Fruit fly (Drosophila melanogaster) whole organism, prepupa: ENCODE measurements around the gene CG11811.

Experiments used
- Blimp-1 ChIP-seq: fragments of 200-800 bp; sonication (Bioruptor generic); optimal IDR thresholded peaks from 3 replicates; lab custom pipeline; 2017; ENCODE audit warnings: missing biosample characterization, missing genetic modification characterization, mild to moderate bottlenecking, moderate library complexity, missing genetic modification reagents
- CG10631 ChIP-seq: fragments of 200-800 bp; sonication (Bioruptor generic); optimal IDR thresholded peaks from 2 replicates; lab custom pipeline; 2016; ENCODE audit warnings: missing biosample characterization, missing genetic modification characterization
- CG10669 ChIP-seq: fragments of 200-800 bp; sonication (Bioruptor generic); optimal IDR thresholded peaks from 3 replicates; lab custom pipeline; 2018; ENCODE audit warnings: missing biosample characterization, mild to moderate bottlenecking, missing genetic modification characterization, moderate library complexity
- CG11902 ChIP-seq: fragments of 200-800 bp; sonication (Bioruptor generic); optimal IDR thresholded peaks from 3 replicates; lab custom pipeline; 2016; ENCODE audit warnings: missing biosample characterization, missing genetic modification characterization
- CG15336 ChIP-seq: fragments of 200-800 bp; sonication (Bioruptor generic); IDR thresholded peaks from 2 replicates; pipeline ENCODE4 v1.3.6; 2022; ENCODE audit warnings: missing biosample characterization, missing genetic modification characterization
- CG1621 ChIP-seq: fragments of 200-800 bp; sonication (Bioruptor generic); optimal IDR thresholded peaks from 3 replicates; lab custom pipeline; 2018; ENCODE audit warnings: missing biosample characterization, mild to moderate bottlenecking, missing genetic modification characterization
- CG3032 ChIP-seq: fragments of 200-800 bp; optimal IDR thresholded peaks from 2 replicates; lab custom pipeline; 2019; ENCODE audit warnings: missing biosample characterization, mild to moderate bottlenecking, missing genetic modification characterization, moderate library complexity
- CG31627 ChIP-seq: fragments of 200-800 bp; sonication (Bioruptor generic); optimal IDR thresholded peaks from 3 replicates; lab custom pipeline; 2016; ENCODE audit warnings: missing biosample characterization, missing genetic modification characterization
- CG32006 ChIP-seq: fragments of 200-800 bp; sonication (Bioruptor generic); optimal IDR thresholded peaks from 3 replicates; lab custom pipeline; 2017; ENCODE audit warnings: missing biosample characterization, mild to moderate bottlenecking, missing genetic modification characterization
- CG34406 ChIP-seq: fragments of 200-800 bp; sonication (Bioruptor generic); optimal IDR thresholded peaks from 3 replicates; lab custom pipeline; 2016; ENCODE audit warnings: missing biosample characterization, missing genetic modification characterization
- CG4318 ChIP-seq: fragments of 200-800 bp; sonication (Bioruptor generic); optimal IDR thresholded peaks from 3 replicates; lab custom pipeline; 2017; ENCODE audit warnings: missing biosample characterization, mild to moderate bottlenecking, missing genetic modification characterization
- CG6163 ChIP-seq: fragments of 200-800 bp; sonication (Bioruptor generic); IDR thresholded peaks from 3 replicates; pipeline ENCODE4 v1.3.6; 2022; ENCODE audit warnings: missing biosample characterization, missing genetic modification characterization
- CG6276 ChIP-seq: fragments of 200-800 bp; sonication (Bioruptor generic); optimal IDR thresholded peaks from 2 replicates; lab custom pipeline; 2017; ENCODE audit warnings: missing biosample characterization, mild to moderate bottlenecking, missing genetic modification characterization
- CG6854 ChIP-seq: fragments of 200-800 bp; sonication (Bioruptor generic); optimal IDR thresholded peaks from 2 replicates; lab custom pipeline; 2017; ENCODE audit warnings: missing biosample characterization, mild to moderate bottlenecking, missing genetic modification characterization
- CG7368 ChIP-seq: fragments of 200-800 bp; sonication (Bioruptor generic); optimal IDR thresholded peaks from 3 replicates; lab custom pipeline; 2016; ENCODE audit warnings: missing biosample characterization, missing genetic modification characterization
- CG8119 ChIP-seq: fragments of 200-800 bp; sonication (Bioruptor generic); IDR thresholded peaks from 3 replicates; pipeline ENCODE4 v1.3.6; 2022; ENCODE audit warnings: missing biosample characterization, missing genetic modification characterization
- CG8632 ChIP-seq: fragments of 200-800 bp; sonication (Bioruptor generic); optimal IDR thresholded peaks from 3 replicates; lab custom pipeline; 2016; ENCODE audit warnings: missing biosample characterization, missing genetic modification characterization
- CG9139 ChIP-seq: fragments of 200-800 bp; sonication (Bioruptor generic); optimal IDR thresholded peaks from 3 replicates; lab custom pipeline; 2017; ENCODE audit warnings: missing biosample characterization, mild to moderate bottlenecking, missing genetic modification characterization
- Eip75B ChIP-seq: fragments of 200-800 bp; sonication (Bioruptor generic); optimal IDR thresholded peaks from 3 replicates; lab custom pipeline; 2016; ENCODE audit warnings: missing biosample characterization, missing genetic modification characterization
- Eip93F ChIP-seq: fragments of 200-800 bp; sonication (Bioruptor generic); optimal IDR thresholded peaks from 2 replicates; lab custom pipeline; 2016; ENCODE audit warnings: missing biosample characterization, mild to moderate bottlenecking, missing genetic modification characterization
- Ets21C ChIP-seq: fragments of 200-800 bp; sonication (Bioruptor generic); optimal IDR thresholded peaks from 3 replicates; lab custom pipeline; 2016; ENCODE audit warnings: missing biosample characterization, missing genetic modification characterization
- Ets96B ChIP-seq: fragments of 200-800 bp; optimal IDR thresholded peaks from 2 replicates; lab custom pipeline; 2019; ENCODE audit warnings: missing biosample characterization, mild to moderate bottlenecking, missing genetic modification characterization, moderate library complexity
- Gug ChIP-seq: fragments of 200-800 bp; sonication (Bioruptor generic); IDR thresholded peaks from 2 replicates; pipeline ENCODE4 v1.3.6; 2022; ENCODE audit warnings: missing biosample characterization, missing genetic modification characterization
- Hr38 ChIP-seq: sonication (Bioruptor generic); optimal IDR thresholded peaks from 2 replicates; lab custom pipeline; 2016; ENCODE audit warnings: missing biosample characterization, missing genetic modification characterization
- Hr39 ChIP-seq: fragments of 200-800 bp; sonication (Bioruptor generic); optimal IDR thresholded peaks from 2 replicates; lab custom pipeline; 2016; ENCODE audit warnings: missing biosample characterization, missing genetic modification characterization
- Hr4 ChIP-seq: fragments of 200-800 bp; sonication (Bioruptor generic); optimal IDR thresholded peaks from 3 replicates; lab custom pipeline; 2016; ENCODE audit warnings: missing biosample characterization, missing genetic modification characterization
- Lpt ChIP-seq: fragments of 200-800 bp; sonication (Bioruptor generic); optimal IDR thresholded peaks from 3 replicates; lab custom pipeline; 2016; ENCODE audit warnings: missing biosample characterization, missing genetic modification characterization
- Met ChIP-seq: fragments of 200-800 bp; sonication (Bioruptor generic); optimal IDR thresholded peaks from 3 replicates; lab custom pipeline; 2016; ENCODE audit warnings: missing biosample characterization, missing genetic modification characterization
- Smox ChIP-seq: fragments of 200-800 bp; sonication (Bioruptor generic); optimal IDR thresholded peaks from 3 replicates; lab custom pipeline; 2016; ENCODE audit warnings: missing biosample characterization, missing genetic modification characterization
- Sox102F ChIP-seq: fragments of 200-800 bp; sonication (Bioruptor generic); optimal IDR thresholded peaks from 2 replicates; lab custom pipeline; 2016; ENCODE audit warnings: missing biosample characterization, mild to moderate bottlenecking, missing genetic modification characterization
- Sox15 ChIP-seq: fragments of 200-800 bp; sonication (Bioruptor generic); optimal IDR thresholded peaks from 3 replicates; lab custom pipeline; 2016; ENCODE audit warnings: missing biosample characterization, missing genetic modification characterization
- achi ChIP-seq: fragments of 200-800 bp; sonication (Bioruptor generic); optimal IDR thresholded peaks from 3 replicates; lab custom pipeline; 2016; ENCODE audit warnings: missing biosample characterization, missing genetic modification characterization
- acj6 ChIP-seq: fragments of 200-800 bp; sonication (Bioruptor generic); optimal IDR thresholded peaks from 3 replicates; lab custom pipeline; 2016; ENCODE audit warnings: missing biosample characterization, missing genetic modification characterization
- cyc ChIP-seq: fragments of 200-800 bp; sonication (Bioruptor generic); optimal IDR thresholded peaks from 3 replicates; lab custom pipeline; 2016; ENCODE audit warnings: missing biosample characterization, missing genetic modification characterization
- dac ChIP-seq: fragments of 200-800 bp; sonication (Bioruptor generic); optimal IDR thresholded peaks from 2 replicates; lab custom pipeline; 2017; ENCODE audit warnings: missing biosample characterization, mild to moderate bottlenecking, missing genetic modification characterization
- dsx ChIP-seq: fragments of 200-800 bp; optimal IDR thresholded peaks from 3 replicates; lab custom pipeline; 2019; ENCODE audit warnings: missing biosample characterization, mild to moderate bottlenecking, missing genetic modification characterization, moderate library complexity; ENCODE audit not compliant: poor library complexity, severe bottlenecking
- eg ChIP-seq: fragments of 200-800 bp; sonication (Bioruptor generic); IDR thresholded peaks from 3 replicates; pipeline ENCODE4 v1.3.6; 2022; ENCODE audit warnings: missing biosample characterization, missing genetic modification characterization
- esn ChIP-seq: fragments of 200-800 bp; sonication (Bioruptor generic); optimal IDR thresholded peaks from 2 replicates; lab custom pipeline; 2016; ENCODE audit warnings: missing biosample characterization, mild to moderate bottlenecking, missing genetic modification characterization, moderate library complexity
- fd59A ChIP-seq: fragments of 200-800 bp; sonication (Bioruptor generic); optimal IDR thresholded peaks from 2 replicates; lab custom pipeline; 2017; ENCODE audit warnings: missing biosample characterization, mild to moderate bottlenecking, missing genetic modification characterization, missing genetic modification reagents
- fd85E ChIP-seq: fragments of 200-800 bp; sonication (Bioruptor generic); optimal IDR thresholded peaks from 3 replicates; lab custom pipeline; 2016; ENCODE audit warnings: missing biosample characterization, missing genetic modification characterization
- fkh ChIP-seq: fragments of 200-800 bp; sonication (Bioruptor generic); optimal IDR thresholded peaks from 3 replicates; lab custom pipeline; 2017; ENCODE audit warnings: missing biosample characterization, mild to moderate bottlenecking, missing genetic modification characterization, moderate library complexity
- lz ChIP-seq: fragments of 200-800 bp; sonication (Bioruptor generic); optimal IDR thresholded peaks from 3 replicates; lab custom pipeline; 2016; ENCODE audit warnings: missing biosample characterization, missing genetic modification characterization
- pdm3 ChIP-seq: fragments of 200-800 bp; sonication (Bioruptor generic); optimal IDR thresholded peaks from 3 replicates; lab custom pipeline; 2016; ENCODE audit warnings: missing biosample characterization, missing genetic modification characterization
- salr ChIP-seq, 2 experiments: fragments of 200-800 bp; sonication (Bioruptor generic); optimal IDR thresholded peaks; 3 replicates each; lab custom pipeline; 2016 to 2018; ENCODE audit warnings: missing biosample characterization in 2 of 2, missing genetic modification characterization in 2 of 2, mild to moderate bottlenecking in 1 of 2
- spab ChIP-seq: fragments of 200-800 bp; sonication (Bioruptor generic); optimal IDR thresholded peaks from 2 replicates; lab custom pipeline; 2017; ENCODE audit warnings: missing biosample characterization, mild to moderate bottlenecking, missing genetic modification characterization, missing genetic modification reagents
- ss ChIP-seq, 2 experiments: fragments of 200-800 bp; sonication (Bioruptor generic); optimal IDR thresholded peaks; 2 replicates in 1 of 2; 3 replicates in 1 of 2; lab custom pipeline; 2017 to 2018; ENCODE audit warnings: mild to moderate bottlenecking in 2 of 2, missing biosample characterization in 2 of 2, missing genetic modification characterization in 2 of 2, moderate library complexity in 1 of 2
- svp ChIP-seq: fragments of 200-800 bp; sonication (Bioruptor generic); peaks from one replicate; lab custom pipeline; 2016; ENCODE audit warnings: missing biosample characterization, missing genetic modification characterization
- topi ChIP-seq: fragments of 200-800 bp; sonication (Bioruptor generic); optimal IDR thresholded peaks from 3 replicates; lab custom pipeline; 2016; ENCODE audit warnings: missing biosample characterization, missing genetic modification characterization
- vri ChIP-seq: fragments of 200-800 bp; sonication (Bioruptor generic); optimal IDR thresholded peaks from 3 replicates; lab custom pipeline; 2016; ENCODE audit warnings: missing biosample characterization, mild to moderate bottlenecking, missing genetic modification characterization

CG11811 gene

dm6 chr3L:10709132-10709531 is 18.3 kb downstream of the CG11811 start (continued):
- TF ChIP-seq lz: peak; percentile 53
- TF ChIP-seq CG6854 (GFP tag; lab: Kevin White, UChicago): no peak
- TF ChIP-seq CG10631: peak; percentile 20
- TF ChIP-seq Sox102F: peak; percentile 42
- no peak for TF ChIP-seq Hr38 (GFP tag; lab: Kevin White, UChicago)
- TF ChIP-seq vri: no peak
- no peak for TF ChIP-seq fd59A (GFP tag; lab: Kevin White, UChicago)
- TF ChIP-seq Ets21C: peak; percentile 18

- TF ChIP-seq Hr4 (GFP tag; lab: Kevin White, UChicago) (no peak), Ets21C (peak; percentile 44), CG6854 (GFP tag; lab: Kevin White, UChicago) (no peak), CG9139 (GFP tag; lab: Kevin White, UChicago) (no peak), lz (peak; percentile 73), CG3032 (tag; lab: Kevin White, UChicago) (peak; percentile 73), CG8632 (GFP tag; lab: Kevin White, UChicago) (peak; percentile 74), CG1621 (tag; lab: Kevin White, UChicago) (peak; percentile 39), Met (GFP tag; lab: Kevin White, UChicago) (peak; percentile 74), Gug (GFP tag; lab: Robert Waterston, UW) (no peak), esn (GFP tag; lab: Kevin White, UChicago) (peak; percentile 83), dsx (GFP tag; lab: Kevin White, UChicago) (peak; percentile 58), Eip93F (GFP tag; lab: Kevin White, UChicago) (no peak), Ets96B (tag; lab: Kevin White, UChicago) (peak; percentile 70), CG15336 (GFP tag; lab: Robert Waterston, UW) (no peak), acj6 (GFP tag; lab: Kevin White, UChicago) (peak; percentile 78), CG31627 (GFP tag; lab: Kevin White, UChicago) (peak; percentile 57), cyc (GFP tag; lab: Kevin White, UChicago) (peak; percentile 59), topi (peak; percentile 76), CG34406 (GFP tag; lab: Kevin White, UChicago) (peak; percentile 75), CG4318 (no peak), svp (peak; percentile 86), CG32006 (GFP tag; lab: Kevin White, UChicago) (no peak), CG8119 (GFP tag; lab: Robert Waterston, UW) (0 out of 3 replicates have a peak, but pooled peaks have one; percentile 34), pdm3 (GFP tag; lab: Kevin White, UChicago) (peak; percentile 68), Lpt (GFP tag; lab: Kevin White, UChicago) (no peak), Eip75B (peak; percentile 58), Sox102F (peak; percentile 69), spab (GFP tag; lab: Kevin White, UChicago) (peak; percentile 59), fkh (no peak), dac (GFP tag; lab: Kevin White, UChicago) (no peak), ss (GFP tag; optimal IDR thresholded peaks at IDR 0.05; lab: Kevin White, UChicago) (peak in 1 of 2 experiments; percentile 73), CG6163 (peak; percentile 50; the same call in 2 of the 3 replicates), Blimp-1 (peak; percentile 16), eg (GFP tag; lab: Robert Waterston, UW) (no peak), Sox15 (GFP tag; lab: Kevin White, UChicago) (peak; percentile 60), CG10631 (peak; percentile 66), Hr38 (GFP tag; lab: Kevin White, UChicago) (no peak), CG11902 (GFP tag; lab: Kevin White, UChicago) (peak; percentile 67), achi (peak; percentile 68), salr (GFP tag; optimal IDR thresholded peaks at IDR 0.05; lab: Kevin White, UChicago) (peak in 1 of 2 experiments; percentile 7), CG6276 (GFP tag; lab: Kevin White, UChicago) (no peak), Smox (GFP tag; lab: Kevin White, UChicago) (peak; percentile 72), CG7368 (peak; percentile 51), CG10669 (GFP tag; lab: Kevin White, UChicago) (peak; percentile 61), Hr39 (GFP tag; lab: Kevin White, UChicago) (peak; percentile 47), fd59A (GFP tag; lab: Kevin White, UChicago) (peak; percentile 49), fd85E (GFP tag; lab: Kevin White, UChicago) (no peak)
Measured at dm6 chr3L:10711352-10711751, 20.5 kb downstream of the CG11811 start.
